Fruit fly (Drosophila melanogaster) whole organism, adult: Measurements from ENCODE around the gene CG5506.

Experiments
- CG11617 ChIP-seq: fragments of 200-800 bp; sonication (Bioruptor generic); optimal IDR thresholded peaks from 2 replicates; lab custom pipeline; 2017; ENCODE audit warnings: mild to moderate bottlenecking, missing biosample characterization, missing genetic modification reagents, missing genetic modification characterization
- CG12768 ChIP-seq: fragments of 200-800 bp; sonication (Bioruptor generic); optimal IDR thresholded peaks from 2 replicates; lab custom pipeline; 2017; ENCODE audit warnings: missing biosample characterization, missing genetic modification characterization, mild to moderate bottlenecking, moderate library complexity, missing genetic modification reagents
- CG14711 ChIP-seq: fragments of 200-800 bp; sonication (Bioruptor generic); optimal IDR thresholded peaks from 2 replicates; lab custom pipeline; 2018; ENCODE audit warnings: missing biosample characterization, mild to moderate bottlenecking, missing genetic modification characterization, moderate library complexity
- CG33017 ChIP-seq: fragments of 200-800 bp; sonication (Bioruptor generic); optimal IDR thresholded peaks from 2 replicates; lab custom pipeline; 2018; ENCODE audit warnings: missing biosample characterization, mild to moderate bottlenecking, missing genetic modification characterization, moderate library complexity
- CG7045 ChIP-seq: fragments of 200-800 bp; sonication (Bioruptor generic); optimal IDR thresholded peaks from 2 replicates; lab custom pipeline; 2017; ENCODE audit warnings: missing biosample characterization, mild to moderate bottlenecking, missing genetic modification characterization
- CG7101 ChIP-seq: fragments of 200-800 bp; sonication (Bioruptor generic); optimal IDR thresholded peaks from 2 replicates; lab custom pipeline; 2018; ENCODE audit warnings: missing biosample characterization, mild to moderate bottlenecking, missing genetic modification characterization, moderate library complexity
- Hr96 ChIP-seq: fragments of 200-800 bp; sonication (Bioruptor generic); optimal IDR thresholded peaks from 2 replicates; lab custom pipeline; 2016; ENCODE audit warnings: missing biosample characterization, missing genetic modification characterization
- Mnt ChIP-seq: fragments of 200-800 bp; sonication (Bioruptor generic); optimal IDR thresholded peaks from 2 replicates; lab custom pipeline; 2016; ENCODE audit warnings: missing biosample characterization, mild to moderate bottlenecking, missing genetic modification characterization
- cic ChIP-seq: fragments of 200-800 bp; sonication (Bioruptor generic); optimal IDR thresholded peaks from 2 replicates; lab custom pipeline; 2017; ENCODE audit warnings: missing biosample characterization, mild to moderate bottlenecking, missing genetic modification characterization, moderate library complexity
- kay ChIP-seq: fragments of 200-800 bp; sonication (Bioruptor generic); peaks from one replicate; lab custom pipeline; 2016; ENCODE audit warnings: missing biosample characterization, missing genetic modification characterization, borderline replicate concordance
- ovo ChIP-seq: fragments of 200-800 bp; sonication (Bioruptor generic); optimal IDR thresholded peaks from 2 replicates; lab custom pipeline; 2016; ENCODE audit warnings: missing biosample characterization, missing genetic modification characterization
- pad ChIP-seq: fragments of 200-800 bp; sonication (Bioruptor generic); optimal IDR thresholded peaks from 3 replicates; lab custom pipeline; 2017; ENCODE audit warnings: missing biosample characterization, missing genetic modification characterization, mild to moderate bottlenecking, moderate library complexity, missing genetic modification reagents
- tj ChIP-seq: fragments of 200-800 bp; sonication (Bioruptor generic); optimal IDR thresholded peaks from 3 replicates; lab custom pipeline; 2017; ENCODE audit warnings: missing biosample characterization, mild to moderate bottlenecking, missing genetic modification characterization, moderate library complexity
- toe ChIP-seq: fragments of 200-800 bp; sonication (Bioruptor generic); optimal IDR thresholded peaks from 2 replicates; lab custom pipeline; 2016; ENCODE audit warnings: missing biosample characterization, missing genetic modification characterization

DNA sequence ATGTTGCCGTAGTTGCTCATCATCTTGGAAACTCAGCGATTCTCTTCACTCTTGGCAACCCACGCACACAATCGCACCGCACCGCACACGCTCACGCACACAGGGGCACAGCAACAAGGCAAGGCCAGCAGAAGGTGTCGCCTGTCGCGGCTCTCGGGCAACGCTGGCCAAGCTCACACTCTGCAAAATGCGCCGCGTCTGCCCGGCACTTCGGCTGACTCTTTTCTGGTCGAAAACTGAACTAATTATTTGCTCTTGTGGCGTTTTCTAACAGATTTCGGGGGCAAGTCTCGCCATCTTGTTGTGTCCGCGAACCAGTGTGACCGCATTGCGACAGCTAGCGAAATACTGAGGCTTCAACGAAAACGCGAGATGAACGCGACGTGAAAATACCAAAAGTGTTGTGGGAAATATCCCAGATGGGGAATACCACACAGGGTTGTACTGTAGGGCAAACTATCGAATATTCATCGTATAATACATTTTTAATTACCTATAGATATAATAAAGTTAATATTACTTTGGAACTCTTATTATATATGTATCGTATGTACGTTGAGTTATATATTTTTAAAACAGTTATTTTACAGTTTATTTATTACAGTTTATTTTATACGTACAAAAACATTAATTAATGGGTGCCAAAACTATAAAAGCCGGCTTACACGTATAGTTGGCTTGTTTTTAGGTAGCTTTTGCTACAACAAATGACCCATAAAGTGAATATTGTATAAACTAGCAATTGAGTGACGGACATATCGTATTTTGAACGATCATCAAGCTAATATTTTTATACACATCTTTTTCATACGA lies 37.8 kb downstream of the CG5506 start, which contains the start of the genes MED19 and CG7430:
- TF ChIP-seq kay (GFP tag; lab: Kevin White, UChicago), result no peak
- TF ChIP-seq CG7045, result no peak
- peak; percentile 26 for TF ChIP-seq CG33017
- TF ChIP-seq CG7101 (tag; lab: Kevin White, UChicago), result peak; percentile 41
- TF ChIP-seq cic (GFP tag; lab: Kevin White, UChicago), result peak; percentile 50
- TF ChIP-seq CG14711 (tag; lab: Kevin White, UChicago), result peak; percentile 38
- TF ChIP-seq toe, result no peak
- TF ChIP-seq Hr96 (GFP tag; lab: Kevin White, UChicago), result no peak
- TF ChIP-seq pad (GFP tag; lab: Kevin White, UChicago), result peak; percentile 8
- TF ChIP-seq ovo (GFP tag; lab: Kevin White, UChicago), result no peak
- TF ChIP-seq Mnt (GFP tag; lab: Kevin White, UChicago), result peak; percentile 58
- no peak for TF ChIP-seq CG11617
- TF ChIP-seq tj (GFP tag; lab: Kevin White, UChicago), result peak; percentile 31
- TF ChIP-seq CG12768, result no peak
